Fruit fly (Drosophila melanogaster): ENCODE results near the gene hook.

Gene hook

dm6 chr2L:19071713-19072112, 38.4 kb upstream of the hook start (continued):
- TF ChIP-seq Hnf4 (GFP tag; optimal IDR thresholded peaks at IDR 0.05), result no peak
- TF ChIP-seq Dif (GFP tag; optimal IDR thresholded peaks at IDR 0.05; ENCODE audit: partially characterized antibody), result no peak

- TF ChIP-seq dmrt93B (GFP tag; optimal IDR thresholded peaks at IDR 0.05) (no peak), woc (GFP tag; optimal IDR thresholded peaks at IDR 0.05) (peak; percentile 45)
These were observed 36.3 kb upstream of the hook start, which contains the start of gene CG10702 for dm6 chr2L:19069548-19070145. TSS of gene CG10702 (minus strand) at chr2L:19069851.

dm6 chr2L:19068393-19068792, 35.1 kb upstream of the hook start:
- no peak for TF ChIP-seq Vsx2 (GFP tag; optimal IDR thresholded peaks at IDR 0.05; ENCODE audit: partially characterized antibody)
- no peak for TF ChIP-seq fru (GFP tag; optimal IDR thresholded peaks at IDR 0.05)
- TF ChIP-seq pan (optimal IDR thresholded peaks at IDR 0.05), result no peak
- TF ChIP-seq Rel (GFP tag; optimal IDR thresholded peaks at IDR 0.05), result no peak
- no peak for TF ChIP-seq Rel (tag; optimal IDR thresholded peaks at IDR 0.05)
- no peak for TF ChIP-seq dl (GFP tag; optimal IDR thresholded peaks at IDR 0.05; ENCODE audit: insufficient read depth in 1 of 2, partially characterized antibody in 2 of 2)
- TF ChIP-seq sv (GFP tag; optimal IDR thresholded peaks at IDR 0.05), result no peak
- no peak for TF ChIP-seq lola (GFP tag; optimal IDR thresholded peaks at IDR 0.05)
- no peak for TF ChIP-seq foxo (GFP tag; optimal IDR thresholded peaks at IDR 0.05)
- TF ChIP-seq CrebA (GFP tag; optimal IDR thresholded peaks at IDR 0.05; ENCODE audit: borderline replicate concordance), result no peak
- TF ChIP-seq Hnf4 (GFP tag; optimal IDR thresholded peaks at IDR 0.05), result no peak
- TF ChIP-seq GATAd (GFP tag; optimal IDR thresholded peaks at IDR 0.05), result no peak
- no peak for TF ChIP-seq sage (GFP tag; optimal IDR thresholded peaks at IDR 0.05)
- no peak for TF ChIP-seq dmrt93B (GFP tag; optimal IDR thresholded peaks at IDR 0.05)
- TF ChIP-seq brk (GFP tag; optimal IDR thresholded peaks at IDR 0.05), result no peak
- no peak for TF ChIP-seq Hr78 (GFP tag; optimal IDR thresholded peaks at IDR 0.05)

- TF ChIP-seq Hr78 (GFP tag; optimal IDR thresholded peaks at IDR 0.05), result no peak
- TF ChIP-seq Rel (GFP tag; optimal IDR thresholded peaks at IDR 0.05), result no peak
- TF ChIP-seq Rel (tag; optimal IDR thresholded peaks at IDR 0.05), result peak; percentile 90
These were observed 31.4 kb upstream of the hook start, which contains the start of gene CG17343 for dm6 chr2L:19064706-19065105. TSS of gene CG17343 (plus strand) at chr2L:19064929.

dm6 chr2L:19063090-19063692, 29.9 kb upstream of the hook start, which contains the start of gene Dus4:
TSS of gene Dus4 (plus strand) at chr2L:19063295.
- TF ChIP-seq Dfd (GFP tag; optimal IDR thresholded peaks at IDR 0.05) (no peak), CG9705 (GFP tag; optimal IDR thresholded peaks at IDR 0.05) (no peak), rgr (GFP tag; optimal IDR thresholded peaks at IDR 0.05) (no peak), Myc (optimal IDR thresholded peaks at IDR 0.05) (peak; percentile 36)

dm6 chr2L:19058916-19059315, 25.6 kb upstream of the hook start, which contains the start of gene Phlpp:
TSS of gene Phlpp (plus strand) at chr2L:19059129.
- TF ChIP-seq Dif (GFP tag; optimal IDR thresholded peaks at IDR 0.05; ENCODE audit: partially characterized antibody) (no peak), Sp1 (GFP tag; optimal IDR thresholded peaks at IDR 0.05) (no peak), sv (GFP tag; optimal IDR thresholded peaks at IDR 0.05) (no peak), ey (GFP tag; optimal IDR thresholded peaks at IDR 0.05) (peak; percentile 17)

dm6 chr2L:19057799-19058198, 24.5 kb upstream of the hook start:
- TF ChIP-seq h (GFP tag; optimal IDR thresholded peaks at IDR 0.05), result no peak
- no peak for TF ChIP-seq Hnf4 (GFP tag; optimal IDR thresholded peaks at IDR 0.05)
- TF ChIP-seq sage (GFP tag; optimal IDR thresholded peaks at IDR 0.05), result no peak
- TF ChIP-seq N (GFP tag; optimal IDR thresholded peaks at IDR 0.05), result no peak

All from whole organism, wandering third instar larva.